Worm (Caenorhabditis elegans): ENCODE data around the gene spp-2.

ce11 chrX:7340394-7340793 lies 23.8 kb upstream of the spp-2 start:
- TF ChIP-seq ets-5 (GFP tag; IDR thresholded peaks at IDR 0.05): no peak
- no peak for TF ChIP-seq nhr-19 (GFP tag; conservative IDR thresholded peaks at IDR 0.05)
- no peak for TF ChIP-seq snpc-4 (tag; optimal IDR thresholded peaks at IDR 0.05)
- no peak for TF ChIP-seq unc-86 (tag; optimal IDR thresholded peaks at IDR 0.05)
- TF ChIP-seq ama-1 (optimal IDR thresholded peaks at IDR 0.05): no peak
- TF ChIP-seq mef-2 (tag; optimal IDR thresholded peaks at IDR 0.05): no peak
- no peak for TF ChIP-seq nhr-85 (tag)
- TF ChIP-seq lsy-2 (tag; optimal IDR thresholded peaks at IDR 0.05): peak in 1 of 2 experiments; percentile 10
- no peak for TF ChIP-seq unc-130 (tag; optimal IDR thresholded peaks at IDR 0.05)
- no peak for TF ChIP-seq elt-2 (tag; optimal IDR thresholded peaks at IDR 0.05)
- TF ChIP-seq fkh-8 (tag; optimal IDR thresholded peaks at IDR 0.05): no peak
- TF ChIP-seq ceh-82 (tag; optimal IDR thresholded peaks at IDR 0.05): no peak
